Fruit fly (Drosophila melanogaster): Measurements from ENCODE around the gene CG34250.

The CG34250 gene

DNA sequence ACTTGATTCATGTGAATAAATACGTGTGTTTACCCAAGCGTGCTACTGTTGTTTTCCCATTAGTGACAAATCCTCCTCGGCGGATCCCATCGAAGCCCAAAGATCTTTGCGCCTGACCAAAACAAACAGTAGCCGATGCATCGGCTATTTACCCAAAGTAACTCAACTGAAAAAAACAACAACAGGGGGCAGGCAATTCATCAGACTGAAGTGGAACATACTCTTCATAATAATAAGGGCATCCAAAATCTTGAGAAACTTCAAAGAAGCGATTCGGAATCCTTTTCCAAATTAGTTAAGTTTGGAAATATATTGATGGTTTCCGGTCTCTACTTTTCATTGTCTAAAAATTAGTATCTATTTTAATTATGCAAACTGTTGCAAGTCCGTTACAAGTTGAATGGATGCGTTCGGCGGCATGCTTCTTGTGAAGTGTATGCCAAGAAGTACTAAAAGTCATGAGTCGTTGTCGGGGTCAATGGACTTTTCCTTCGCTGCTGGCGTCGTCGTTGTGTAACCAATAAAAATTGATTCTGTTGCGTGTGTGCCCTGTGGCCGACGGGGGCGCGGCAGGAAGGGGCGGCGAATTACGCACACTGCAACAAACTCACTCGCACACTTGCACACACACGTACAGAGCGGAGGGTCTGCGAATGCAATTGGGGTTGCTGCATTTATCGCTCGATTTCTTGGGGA is 19.4 kb downstream of the CG34250 start (continued):
- TF ChIP-seq CG5180 (GFP tag; optimal IDR thresholded peaks at IDR 0.05), result peak; percentile 0
- TF ChIP-seq CG1529 (GFP tag; optimal IDR thresholded peaks at IDR 0.05), result peak; percentile 10
- no peak for TF ChIP-seq CG12769 (tag; optimal IDR thresholded peaks at IDR 0.05)
- no peak for TF ChIP-seq Jarid2 (GFP tag; optimal IDR thresholded peaks at IDR 0.05)
- TF ChIP-seq Hr3 (GFP tag; optimal IDR thresholded peaks at IDR 0.05), result peak; percentile 18
- TF ChIP-seq tna (GFP tag; IDR thresholded peaks at IDR 0.05; ENCODE audit: partially characterized antibody), result no peak
- no peak for TF ChIP-seq knrl (GFP tag; IDR thresholded peaks at IDR 0.05; ENCODE audit: partially characterized antibody)
- TF ChIP-seq CG10654 (GFP tag; optimal IDR thresholded peaks at IDR 0.05), result no peak
- peak; percentile 15 for TF ChIP-seq trem (tag; optimal IDR thresholded peaks at IDR 0.05)
- no peak for TF ChIP-seq gro (GFP tag; optimal IDR thresholded peaks at IDR 0.05)

DNA sequence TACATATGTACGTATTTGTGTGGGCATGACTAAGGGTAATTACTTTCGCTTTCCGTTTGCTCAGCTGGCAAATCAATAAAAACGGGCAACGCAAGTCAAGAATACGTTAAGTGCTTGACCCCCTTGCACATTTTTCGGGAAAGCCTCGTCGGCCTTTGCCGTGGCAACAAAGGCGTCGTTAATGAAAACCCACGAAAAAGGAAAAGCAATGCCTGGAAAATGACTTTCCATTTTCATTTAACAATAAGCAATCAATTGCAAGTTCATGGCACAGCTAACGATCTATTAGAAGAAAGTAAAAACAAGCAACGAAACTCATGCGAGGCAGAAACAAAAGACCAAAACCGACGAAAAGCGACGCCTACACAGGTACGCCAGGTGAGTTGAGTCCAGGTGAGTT is 20.0 kb downstream of the CG34250 start:
- TF ChIP-seq Usf (GFP tag; optimal IDR thresholded peaks at IDR 0.05) (no peak), ac (GFP tag; optimal IDR thresholded peaks at IDR 0.05) (peak; percentile 88), Kr (GFP tag; optimal IDR thresholded peaks at IDR 0.05) (peak; percentile 7), Dek (tag; optimal IDR thresholded peaks at IDR 0.05) (no peak), slbo (GFP tag; IDR thresholded peaks at IDR 0.05) (no peak), sr (GFP tag; IDR thresholded peaks at IDR 0.05) (0 out of 3 replicates have a peak, but pooled peaks have one; percentile 15), Blimp-1 (GFP tag; optimal IDR thresholded peaks at IDR 0.05) (peak; percentile 95), sens (GFP tag) (peak; percentile 50), kni (GFP tag; optimal IDR thresholded peaks at IDR 0.05) (peak; percentile 12), cg (GFP tag; optimal IDR thresholded peaks at IDR 0.05) (peak; percentile 34), onecut (GFP tag; IDR thresholded peaks at IDR 0.05) (peak; percentile 11; the same call in 1 of the 2 replicates), pros (GFP tag; optimal IDR thresholded peaks at IDR 0.05) (peak; percentile 25)

- TF ChIP-seq Oaz (GFP tag; IDR thresholded peaks at IDR 0.05) (no peak), Sox100B (GFP tag; optimal IDR thresholded peaks at IDR 0.05) (peak; percentile 15), CG4820 (GFP tag; optimal IDR thresholded peaks at IDR 0.05) (peak; percentile 31), vvl (GFP tag; IDR thresholded peaks at IDR 0.05) (peak; percentile 10; the same call in 1 of the 2 replicates), CG10979 (tag; optimal IDR thresholded peaks at IDR 0.05) (peak; percentile 35), CG6689 (GFP tag; IDR thresholded peaks at IDR 0.05) (peak; percentile 29; the same call in 1 of the 2 replicates), zfh1 (GFP tag; IDR thresholded peaks at IDR 0.05) (no peak), sug (tag; optimal IDR thresholded peaks at IDR 0.05) (no peak), HmgZ (tag; optimal IDR thresholded peaks at IDR 0.05) (no peak), CG11504 (tag; optimal IDR thresholded peaks at IDR 0.05) (peak; percentile 60), Opbp (GFP tag; IDR thresholded peaks at IDR 0.05; ENCODE audit: partially characterized antibody) (no peak), ci (GFP tag; IDR thresholded peaks at IDR 0.05) (peak; percentile 55; the same call in 1 of the 3 replicates), prd (optimal IDR thresholded peaks at IDR 0.05) (no peak), prd (GFP tag; IDR thresholded peaks at IDR 0.05) (peak; percentile 32; the same call in 1 of the 3 replicates), NfI (GFP tag; optimal IDR thresholded peaks at IDR 0.05) (peak; percentile 10), Xrp1 (GFP tag; IDR thresholded peaks at IDR 0.05) (0 out of 2 replicates have a peak, but pooled peaks have one; percentile 28), hkb (optimal IDR thresholded peaks at IDR 0.05) (no peak), hkb (GFP tag; IDR thresholded peaks at IDR 0.05) (no peak), CG10654 (GFP tag; optimal IDR thresholded peaks at IDR 0.05) (peak; percentile 5), phol (tag; optimal IDR thresholded peaks at IDR 0.05) (peak; percentile 53), CrebB (tag; optimal IDR thresholded peaks at IDR 0.05) (no peak), pzg (GFP tag; optimal IDR thresholded peaks at IDR 0.05) (no peak), az2 (GFP tag; optimal IDR thresholded peaks at IDR 0.05) (peak; percentile 29), row (GFP tag; IDR thresholded peaks at IDR 0.05) (peak; percentile 40; the same call in 2 of the 3 replicates), CG9727 (GFP tag; optimal IDR thresholded peaks at IDR 0.05) (no peak), CG12391 (tag; optimal IDR thresholded peaks at IDR 0.05) (peak; percentile 30)
Observed at dm6 chr3L:17496871-17497492, 21.0 kb downstream of the CG34250 start.
